Fruit fly (Drosophila melanogaster) whole organism, embryonic: ENCODE results near the gene CG43295.

Experiments
- ATbp ChIP-seq: fragments of 200-800 bp; sonication (Bioruptor generic); optimal IDR thresholded peaks from 2 replicates; lab custom pipeline; 2017; ENCODE audit warnings: missing biosample characterization, mild to moderate bottlenecking, missing genetic modification characterization, missing genetic modification reagents
- CG10959 ChIP-seq: fragments of 200-800 bp; sonication (Bioruptor generic); IDR thresholded peaks from 2 replicates; pipeline ENCODE4 v1.3.6; 2022; ENCODE audit warnings: missing biosample characterization, missing genetic modification characterization
- CG11504 ChIP-seq: fragments of 200-800 bp; sonication (Bioruptor generic); optimal IDR thresholded peaks from 3 replicates; lab custom pipeline; 2019; ENCODE audit warnings: missing biosample characterization, mild to moderate bottlenecking, missing genetic modification characterization, moderate library complexity
- CG13624 ChIP-seq: fragments of 200-800 bp; sonication (Bioruptor generic); optimal IDR thresholded peaks from 2 replicates; lab custom pipeline; 2016; ENCODE audit warnings: missing biosample characterization, missing genetic modification characterization
- CG1647 ChIP-seq: fragments of 200-800 bp; sonication (Bioruptor generic); optimal IDR thresholded peaks from 3 replicates; lab custom pipeline; 2016; ENCODE audit warnings: missing biosample characterization, missing genetic modification characterization
- CG18262 ChIP-seq: fragments of 200-800 bp; optimal IDR thresholded peaks from 3 replicates; lab custom pipeline; 2019; ENCODE audit warnings: missing biosample characterization, mild to moderate bottlenecking, missing genetic modification characterization, moderate library complexity
- CG18764 ChIP-seq: fragments of 200-800 bp; sonication (Bioruptor generic); optimal IDR thresholded peaks from 3 replicates; lab custom pipeline; 2016; ENCODE audit warnings: missing biosample characterization, missing genetic modification characterization
- CG2678 ChIP-seq: fragments of 200-800 bp; sonication (Bioruptor generic); optimal IDR thresholded peaks from 3 replicates; lab custom pipeline; 2019; ENCODE audit warnings: missing biosample characterization, mild to moderate bottlenecking, missing genetic modification characterization, moderate library complexity
- CG2712 ChIP-seq: fragments of 200-800 bp; optimal IDR thresholded peaks from 3 replicates; lab custom pipeline; 2019; ENCODE audit warnings: missing biosample characterization, mild to moderate bottlenecking, missing genetic modification characterization, moderate library complexity
- CG2889 ChIP-seq: fragments of 200-800 bp; sonication (Bioruptor generic); IDR thresholded peaks from 3 replicates; pipeline ENCODE4 v1.3.6; 2022; ENCODE audit warnings: missing biosample characterization, missing genetic modification characterization
- CG31441 ChIP-seq: fragments of 200-800 bp; sonication (Bioruptor generic); IDR thresholded peaks from 2 replicates; pipeline ENCODE4 v1.3.6; 2022; ENCODE audit warnings: missing biosample characterization, missing genetic modification characterization
- CG34224 ChIP-seq: fragments of 200-800 bp; sonication (Bioruptor generic); IDR thresholded peaks from 3 replicates; pipeline ENCODE4 v1.3.6; 2022; ENCODE audit warnings: missing biosample characterization, missing genetic modification characterization; ENCODE audit not compliant: partially characterized antibody
- CG3838 ChIP-seq: fragments of 200-800 bp; sonication (Bioruptor generic); optimal IDR thresholded peaks from 3 replicates; lab custom pipeline; 2016; ENCODE audit warnings: missing biosample characterization, missing genetic modification characterization
- CG4328 ChIP-seq: fragments of 200-800 bp; sonication (Bioruptor generic); optimal IDR thresholded peaks from 3 replicates; lab custom pipeline; 2017; ENCODE audit warnings: missing biosample characterization, missing genetic modification reagents, missing genetic modification characterization
- CG4617 ChIP-seq: fragments of 200-800 bp; sonication (Bioruptor generic); optimal IDR thresholded peaks from 3 replicates; lab custom pipeline; 2016; ENCODE audit warnings: missing biosample characterization, missing genetic modification characterization, borderline replicate concordance
- CG5953 ChIP-seq: fragments of 200-800 bp; sonication (Bioruptor generic); IDR thresholded peaks from 2 replicates; pipeline ENCODE4 v1.3.6; 2022; ENCODE audit warnings: missing biosample characterization, missing genetic modification characterization
- CG7745 ChIP-seq: fragments of 200-800 bp; sonication (Bioruptor generic); optimal IDR thresholded peaks from 2 replicates; lab custom pipeline; 2018; ENCODE audit warnings: missing biosample characterization, mild to moderate bottlenecking, missing genetic modification characterization, moderate library complexity
- CG9727 ChIP-seq: fragments of 200-800 bp; sonication (Bioruptor generic); optimal IDR thresholded peaks from 3 replicates; lab custom pipeline; 2017; ENCODE audit warnings: missing biosample characterization, mild to moderate bottlenecking, missing genetic modification characterization
- D ChIP-seq, 2 experiments: fragments of 200-800 bp in 1 of 2; fragments of >200 bp in 1 of 2; sonication (Bioruptor generic) in 1 of 2; optimal IDR thresholded peaks; 2 replicates in 1 of 2; 3 replicates in 1 of 2; lab custom pipeline; 2017; ENCODE audit warnings: mild to moderate bottlenecking in 1 of 2, missing biosample characterization in 1 of 2, missing genetic modification characterization in 1 of 2, missing genetic modification reagents in 1 of 2
- D19A ChIP-seq: fragments of 200-800 bp; optimal IDR thresholded peaks from 3 replicates; lab custom pipeline; 2019; ENCODE audit warnings: missing biosample characterization, mild to moderate bottlenecking, missing genetic modification characterization, moderate library complexity
- Ets65A ChIP-seq: fragments of 200-800 bp; sonication (Bioruptor generic); peaks from one replicate; lab custom pipeline; 2016; ENCODE audit warnings: missing biosample characterization, missing genetic modification characterization
- Hr78 ChIP-seq, 2 experiments: fragments of 200-800 bp in 1 of 2; fragments of >200 bp in 1 of 2; sonication (Bioruptor generic) in 1 of 2; optimal IDR thresholded peaks; 2 replicates each; lab custom pipeline; 2017 to 2019; ENCODE audit warnings: missing biosample characterization in 2 of 2, missing genetic modification characterization in 2 of 2, mild to moderate bottlenecking in 1 of 2, moderate library complexity in 1 of 2
- Lhr ChIP-seq: fragments of 200-800 bp; sonication (Bioruptor generic); optimal IDR thresholded peaks from 3 replicates; lab custom pipeline; 2017; ENCODE audit warnings: mild to moderate bottlenecking, missing biosample characterization, missing genetic modification reagents, missing genetic modification characterization
- MTF-1 ChIP-seq: fragments of 200-800 bp; sonication (Bioruptor generic); optimal IDR thresholded peaks from 2 replicates; lab custom pipeline; 2018; ENCODE audit warnings: missing biosample characterization, mild to moderate bottlenecking, missing genetic modification characterization, borderline replicate concordance
- Myb ChIP-seq: fragments of 200-800 bp; sonication (Bioruptor generic); optimal IDR thresholded peaks from 2 replicates; lab custom pipeline; 2016; ENCODE audit warnings: missing biosample characterization, missing genetic modification characterization
- PHDP ChIP-seq: fragments of 200-800 bp; sonication (Bioruptor generic); optimal IDR thresholded peaks from 3 replicates; lab custom pipeline; 2018; ENCODE audit warnings: missing biosample characterization, mild to moderate bottlenecking, missing genetic modification characterization, moderate library complexity
- Six4 ChIP-seq: fragments of 200-800 bp; sonication (Bioruptor generic); optimal IDR thresholded peaks from 2 replicates; lab custom pipeline; 2016; ENCODE audit warnings: missing biosample characterization, missing genetic modification characterization
- Spps ChIP-seq: fragments of 200-800 bp; sonication (Bioruptor generic); optimal IDR thresholded peaks from 2 replicates; lab custom pipeline; 2018; ENCODE audit warnings: missing biosample characterization, mild to moderate bottlenecking, missing genetic modification characterization
- Sry-δ ChIP-seq: fragments of 200-800 bp; sonication (Bioruptor generic); optimal IDR thresholded peaks from 2 replicates; lab custom pipeline; 2016; ENCODE audit warnings: missing biosample characterization, missing genetic modification characterization
- Vsx1 ChIP-seq: fragments of 200-800 bp; sonication (Bioruptor generic); optimal IDR thresholded peaks from 2 replicates; lab custom pipeline; 2017; ENCODE audit warnings: missing biosample characterization, mild to moderate bottlenecking, missing genetic modification characterization, missing genetic modification reagents
- Xrp1 ChIP-seq: fragments of 200-800 bp; sonication (Bioruptor generic); IDR thresholded peaks from 2 replicates; pipeline ENCODE4 v1.3.6; 2022; ENCODE audit warnings: missing biosample characterization, missing genetic modification characterization
- br ChIP-seq: fragments of >200 bp; optimal IDR thresholded peaks from 2 replicates; lab custom pipeline; 2017
- bsh ChIP-seq, 2 experiments: fragments of 200-800 bp; sonication (Bioruptor generic); optimal IDR thresholded peaks; 2 replicates each; lab custom pipeline; 2017 to 2018; ENCODE audit warnings: mild to moderate bottlenecking in 2 of 2, missing biosample characterization in 2 of 2, missing genetic modification characterization in 2 of 2, moderate library complexity in 1 of 2
- dmrt11E ChIP-seq: fragments of 200-800 bp; sonication (Bioruptor generic); optimal IDR thresholded peaks from 3 replicates; lab custom pipeline; 2018; ENCODE audit warnings: missing biosample characterization, mild to moderate bottlenecking, missing genetic modification characterization, moderate library complexity
- dmrt99B ChIP-seq: fragments of 200-800 bp; sonication (Bioruptor generic); optimal IDR thresholded peaks from 2 replicates; lab custom pipeline; 2018; ENCODE audit warnings: missing biosample characterization, mild to moderate bottlenecking, missing genetic modification characterization, moderate library complexity
- ftz-f1 ChIP-seq: fragments of 200-800 bp; sonication (Bioruptor generic); optimal IDR thresholded peaks from 2 replicates; lab custom pipeline; 2016; ENCODE audit warnings: missing biosample characterization, missing genetic modification characterization
- lab ChIP-seq: fragments of 200-800 bp; sonication (Bioruptor generic); optimal IDR thresholded peaks from 3 replicates; lab custom pipeline; 2017; ENCODE audit warnings: missing biosample characterization, missing genetic modification characterization, mild to moderate bottlenecking, moderate library complexity, missing genetic modification reagents
- lola ChIP-seq, 3 experiments: fragments of >200 bp in 2 of 3; fragments of 200-800 bp in 1 of 3; sonication (Bioruptor generic) in 1 of 3; optimal IDR thresholded peaks; 2 replicates each; lab custom pipeline; 2017 to 2019; ENCODE audit warnings: missing biosample characterization in 3 of 3, missing genetic modification characterization in 3 of 3, mild to moderate bottlenecking in 1 of 3, moderate library complexity in 1 of 3
- nau ChIP-seq: fragments of 200-800 bp; sonication (Bioruptor generic); optimal IDR thresholded peaks from 3 replicates; lab custom pipeline; 2017; ENCODE audit warnings: missing biosample characterization, mild to moderate bottlenecking, missing genetic modification characterization, missing genetic modification reagents
- nom ChIP-seq: fragments of 200-800 bp; sonication (Bioruptor generic); optimal IDR thresholded peaks from 2 replicates; lab custom pipeline; 2017; ENCODE audit warnings: missing biosample characterization, missing genetic modification characterization, mild to moderate bottlenecking, moderate library complexity, missing genetic modification reagents
- onecut ChIP-seq: fragments of 200-800 bp; sonication (Bioruptor generic); IDR thresholded peaks from 2 replicates; pipeline ENCODE4 v1.3.6; 2022; ENCODE audit warnings: missing biosample characterization, missing genetic modification characterization
- pan ChIP-seq, 4 experiments: fragments of >200 bp in 3 of 4; fragments of 200-800 bp in 1 of 4; sonication (Bioruptor generic) in 1 of 4; optimal IDR thresholded peaks in 3 of 4; IDR thresholded peaks in 1 of 4; 2 replicates each; pipeline versions ENCODE4 v1.3.6 to Lab custom; 2017 to 2022; ENCODE audit warnings: missing biosample characterization in 2 of 4, missing genetic modification characterization in 2 of 4, mixed read lengths in 1 of 4
- sc ChIP-seq, 3 experiments: fragments of >200 bp in 2 of 3; fragments of 200-800 bp in 1 of 3; sonication (Bioruptor generic) in 1 of 3; optimal IDR thresholded peaks; 2 replicates in 2 of 3; 3 replicates in 1 of 3; lab custom pipeline; 2017; ENCODE audit warnings: mild to moderate bottlenecking in 1 of 3, missing biosample characterization in 1 of 3, missing genetic modification characterization in 1 of 3, missing genetic modification reagents in 1 of 3
- tio ChIP-seq: fragments of 200-800 bp; sonication (Bioruptor generic); optimal IDR thresholded peaks from 2 replicates; lab custom pipeline; 2017; ENCODE audit warnings: missing biosample characterization, missing genetic modification characterization, inconsistent platforms
- vvl ChIP-seq: fragments of 200-800 bp; sonication (Bioruptor generic); IDR thresholded peaks from 2 replicates; pipeline ENCODE4 v1.3.6; 2022; ENCODE audit warnings: missing biosample characterization, missing genetic modification characterization
- wdn ChIP-seq: fragments of 200-800 bp; sonication (Bioruptor generic); IDR thresholded peaks from 2 replicates; pipeline ENCODE4 v1.3.6; 2022; ENCODE audit warnings: missing biosample characterization, missing genetic modification characterization

Gene CG43295

DNA sequence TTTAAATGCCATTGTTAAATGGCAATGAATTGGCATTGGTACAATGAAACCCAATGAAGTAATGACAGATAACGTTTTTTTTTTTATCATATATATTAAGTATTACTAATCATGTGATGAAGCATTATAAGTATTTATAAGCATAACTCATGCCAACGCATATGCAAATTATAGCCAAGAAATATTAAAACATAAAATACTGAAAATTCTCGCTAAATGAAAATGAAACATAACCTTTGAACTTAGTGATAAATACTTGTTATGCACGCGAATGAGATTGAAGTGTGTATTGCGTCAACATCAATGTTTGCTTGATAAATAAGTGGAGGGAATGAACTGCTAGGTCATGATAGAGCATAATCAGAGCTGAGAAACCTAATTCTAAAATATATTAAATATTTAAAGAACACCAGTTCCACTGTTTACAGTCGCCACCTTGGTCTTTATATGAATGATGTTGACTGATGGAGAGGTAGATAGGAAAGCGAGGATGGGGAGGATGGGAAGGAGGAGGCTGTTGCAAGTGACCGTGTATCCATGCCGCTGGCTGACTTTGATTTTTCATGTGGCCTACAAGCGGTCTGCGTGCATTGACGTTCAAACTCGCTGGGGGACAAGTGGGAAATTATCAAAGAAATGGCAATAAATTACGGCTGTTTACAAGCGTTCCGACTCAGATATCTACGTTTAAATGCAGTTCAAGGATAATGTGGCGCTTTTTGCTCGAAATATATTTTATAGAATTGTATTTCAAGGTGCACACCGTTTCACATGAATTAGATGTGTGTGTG lies 49.4 kb upstream of the CG43295 start (continued):
- TF ChIP-seq wdn (no peak), CG5953 (no peak), tio (GFP tag; lab: Kevin White, UChicago) (peak; percentile 0), ATbp (GFP tag; lab: Kevin White, UChicago) (peak; percentile 37), CG7745 (peak; percentile 46), nom (GFP tag; lab: Kevin White, UChicago) (peak; percentile 39), dmrt11E (tag; lab: Kevin White, UChicago) (peak; percentile 57), dmrt99B (tag; lab: Kevin White, UChicago) (peak; percentile 14), CG1647 (no peak), vvl (GFP tag; lab: Robert Waterston, UW) (no peak), MTF-1 (GFP tag; lab: Kevin White, UChicago) (peak; percentile 7), CG11504 (tag; lab: Kevin White, UChicago) (peak; percentile 9), bsh (GFP tag; optimal IDR thresholded peaks at IDR 0.05; lab: Kevin White, UChicago) (peak in 1 of 2 experiments; percentile 56), Hr78 (GFP tag; optimal IDR thresholded peaks at IDR 0.05; lab: Kevin White, UChicago) (peak in 1 of 2 experiments; percentile 71), br (lab: Kevin White, UChicago) (no peak), CG31441 (GFP tag; lab: Robert Waterston, UW) (peak; percentile 26; the same call in 1 of the 2 replicates), CG2889 (GFP tag; lab: Robert Waterston, UW) (no peak), CG18262 (tag; lab: Kevin White, UChicago) (peak; percentile 43), Six4 (GFP tag; lab: Kevin White, UChicago) (no peak), D19A (tag; lab: Kevin White, UChicago) (peak; percentile 8), CG34224 (GFP tag; lab: Robert Waterston, UW) (no peak), ftz-f1 (GFP tag; lab: Kevin White, UChicago) (peak; percentile 74), Vsx1 (GFP tag; lab: Kevin White, UChicago) (peak; percentile 20), PHDP (tag; lab: Kevin White, UChicago) (peak; percentile 25), CG13624 (GFP tag; lab: Kevin White, UChicago) (no peak), Ets65A (no peak), CG10959 (GFP tag; lab: Robert Waterston, UW) (0 out of 2 replicates have a peak, but pooled peaks have one; percentile 11), CG4617 (GFP tag; lab: Kevin White, UChicago) (no peak), lola (GFP tag; optimal IDR thresholded peaks at IDR 0.05; lab: Kevin White, UChicago) (peak in 1 of 3 experiments; percentile 24), Xrp1 (GFP tag; lab: Robert Waterston, UW) (peak; percentile 67), Spps (tag; lab: Kevin White, UChicago) (peak; percentile 51), CG18764 (GFP tag; lab: Kevin White, UChicago) (peak; percentile 25), onecut (GFP tag; lab: Robert Waterston, UW) (no peak), pan (optimal IDR thresholded peaks at IDR 0.05; lab: Kevin White, UChicago) (no peak), pan (GFP tag; optimal IDR thresholded peaks at IDR 0.05 in 1 of 2, IDR thresholded peaks at IDR 0.05 in 1 of 2) (no peak), sc (optimal IDR thresholded peaks at IDR 0.05; lab: Kevin White, UChicago) (no peak), sc (GFP tag; optimal IDR thresholded peaks at IDR 0.05; lab: Kevin White, UChicago) (peak; percentile 53), CG9727 (GFP tag; lab: Kevin White, UChicago) (peak; percentile 52), D (optimal IDR thresholded peaks at IDR 0.05; lab: Kevin White, UChicago) (no peak), D (GFP tag; optimal IDR thresholded peaks at IDR 0.05; lab: Kevin White, UChicago) (peak; percentile 39), Myb (GFP tag; lab: Kevin White, UChicago) (no peak), CG2712 (tag; lab: Kevin White, UChicago) (peak; percentile 22), CG4328 (no peak), lab (GFP tag; lab: Kevin White, UChicago) (peak; percentile 9), CG2678 (tag; lab: Kevin White, UChicago) (peak; percentile 32), Sry-δ (no peak), nau (GFP tag; lab: Kevin White, UChicago) (peak; percentile 22), CG3838 (GFP tag; lab: Kevin White, UChicago) (no peak), Lhr (GFP tag; lab: Kevin White, UChicago) (peak; percentile 3)
